Fruit fly (Drosophila melanogaster) whole organism, prepupa: ENCODE results near the gene CG42659.

Experiments
- Hr39 ChIP-seq: fragments of 200-800 bp; sonication (Bioruptor generic); optimal IDR thresholded peaks from 2 replicates; lab custom pipeline; 2016; ENCODE audit warnings: missing biosample characterization, missing genetic modification characterization
- pdm3 ChIP-seq: fragments of 200-800 bp; sonication (Bioruptor generic); optimal IDR thresholded peaks from 3 replicates; lab custom pipeline; 2016; ENCODE audit warnings: missing biosample characterization, missing genetic modification characterization

DNA sequence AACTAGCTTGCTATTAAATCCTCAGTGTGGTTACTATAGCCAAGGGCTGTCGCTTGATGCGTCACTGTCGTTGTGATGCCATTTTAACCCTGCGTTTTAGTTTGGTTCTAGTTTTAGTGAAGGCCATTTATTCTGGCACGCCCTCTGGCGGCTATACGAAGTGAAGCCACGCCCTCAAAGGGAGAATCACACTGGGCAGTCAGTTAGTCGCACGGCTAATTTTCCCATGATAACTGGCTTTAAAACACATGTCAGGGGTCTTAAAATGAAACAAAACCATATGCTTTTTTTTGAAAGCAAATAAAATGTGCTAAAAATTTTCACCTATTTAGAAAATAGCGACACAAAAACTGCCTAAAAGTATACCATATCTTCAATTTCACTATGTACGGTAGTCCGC is 25.6 kb downstream of the CG42659 start:
- TF ChIP-seq pdm3 (GFP tag; lab: Kevin White, UChicago) (no peak), Hr39 (GFP tag; lab: Kevin White, UChicago) (no peak)
